Worm (Caenorhabditis elegans): ENCODE data around the gene pnp-1.

DNA sequence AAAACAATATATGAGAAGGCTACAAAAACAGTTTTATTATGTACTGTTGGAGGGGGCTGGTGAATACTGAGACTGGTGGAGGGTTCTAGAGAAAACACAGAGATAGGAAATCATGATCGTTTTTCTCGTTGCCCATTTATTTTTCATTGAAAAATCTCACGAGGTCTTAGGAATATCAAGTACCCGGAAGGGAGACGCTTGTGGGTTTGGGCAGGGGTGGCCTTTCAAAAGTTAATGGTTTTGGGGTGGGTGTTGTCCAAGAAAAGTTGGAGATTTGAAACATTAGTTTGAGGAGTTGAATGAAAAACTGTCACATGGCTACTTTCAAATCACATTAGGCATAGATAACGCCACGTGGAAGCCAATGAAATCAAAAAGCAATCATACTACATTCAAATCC, 3.4 kb downstream of the pnp-1 start:
- no peak for TF ChIP-seq dao-5 (tag; optimal IDR thresholded peaks at IDR 0.05)
- TF ChIP-seq him-1 (tag; optimal IDR thresholded peaks at IDR 0.05) = no peak
- no peak for TF ChIP-seq W03F9.2 (tag; optimal IDR thresholded peaks at IDR 0.05)
